Worm (Caenorhabditis elegans) whole organism, L1 larva: Measurements from ENCODE around the gene mex-5.

Experiments used
- C16A3.4 ChIP-seq: fragments of 150-350 bp; optimal IDR thresholded peaks from 2 replicates; lab custom pipeline; 2014; ENCODE audit warnings: missing biosample characterization, missing genetic modification characterization
- Y116A8C.19 ChIP-seq: sonication (generic microtip); optimal IDR thresholded peaks from 2 replicates; lab custom pipeline; 2016; ENCODE audit warnings: missing compliant biosample characterization, missing genetic modification characterization, borderline replicate concordance
- ceh-8 ChIP-seq: fragments of 200-800 bp; sonication (Bioruptor generic); optimal IDR thresholded peaks from 2 replicates; lab custom pipeline; 2018; ENCODE audit warnings: mild to moderate bottlenecking, missing genetic modification characterization, moderate library complexity, missing compliant biosample characterization
- ceh-82 ChIP-seq, 3 experiments: fragments of 150-350 bp in 1 of 3; sonication (generic microtip) in 2 of 3; optimal IDR thresholded peaks; 2 replicates each; lab custom pipeline; 2014 to 2017; ENCODE audit warnings: missing biosample characterization in 3 of 3, missing genetic modification characterization in 3 of 3
- ces-1 ChIP-seq: fragments of 150-350 bp; optimal IDR thresholded peaks from 2 replicates; lab custom pipeline; 2014; ENCODE audit warnings: missing biosample characterization, missing genetic modification reagents, missing genetic modification characterization
- dpl-1 ChIP-seq, 3 experiments: fragments of 150-350 bp in 2 of 3; sonication (generic microtip) in 1 of 3; optimal IDR thresholded peaks; 2 replicates each; lab custom pipeline; 2014 to 2017; ENCODE audit warnings: missing biosample characterization in 3 of 3, missing genetic modification characterization in 3 of 3, missing genetic modification reagents in 3 of 3
- efl-1 ChIP-seq, 4 experiments: fragments of 150-350 bp; optimal IDR thresholded peaks in 3 of 4; peaks in 1 of 4; 1 replicate in 1 of 4; 2 replicates in 3 of 4; lab custom pipeline; 2014; ENCODE audit warnings: missing biosample characterization in 2 of 4, missing genetic modification characterization in 2 of 4, missing genetic modification reagents in 2 of 4
- egl-13 ChIP-seq: sonication (generic microtip); optimal IDR thresholded peaks from 2 replicates; lab custom pipeline; 2016; ENCODE audit warnings: missing genotype, missing genetic modification reagents, missing genetic modification characterization, missing compliant biosample characterization
- elt-2 ChIP-seq: sonication (generic microtip); optimal IDR thresholded peaks from 2 replicates; lab custom pipeline; 2016; ENCODE audit warnings: missing genetic modification characterization, mild to moderate bottlenecking, inconsistent platforms, missing compliant biosample characterization, missing genetic modification reagents
- fkh-10 ChIP-seq: sonication (generic microtip); optimal IDR thresholded peaks from 2 replicates; lab custom pipeline; 2017; ENCODE audit warnings: missing biosample characterization, missing genetic modification reagents, missing genetic modification characterization
- fkh-4 ChIP-seq: sonication (generic microtip); optimal IDR thresholded peaks from 2 replicates; lab custom pipeline; 2016; ENCODE audit warnings: missing compliant biosample characterization, missing genetic modification characterization, borderline replicate concordance
- fkh-8 ChIP-seq: sonication (generic microtip); optimal IDR thresholded peaks from 2 replicates; lab custom pipeline; 2016; ENCODE audit warnings: mild to moderate bottlenecking, missing genetic modification characterization, missing compliant biosample characterization
- fos-1 ChIP-seq: fragments of 150-350 bp; optimal IDR thresholded peaks from 2 replicates; lab custom pipeline; 2014; ENCODE audit warnings: missing biosample characterization, missing genetic modification characterization
- grh-1 ChIP-seq: fragments of 200-800 bp; sonication (Bioruptor generic); IDR thresholded peaks from 2 replicates; pipeline ENCODE4 v1.3.6; 2022; ENCODE audit warnings: missing genetic modification reagents, missing genetic modification characterization, missing compliant biosample characterization
- hlh-17 ChIP-seq: fragments of 200-800 bp; sonication (Bioruptor generic); optimal IDR thresholded peaks from 2 replicates; lab custom pipeline; 2018; ENCODE audit warnings: missing genetic modification characterization, mild to moderate bottlenecking, missing compliant biosample characterization, moderate library complexity, borderline replicate concordance
- hlh-4 ChIP-seq: sonication (generic microtip); optimal IDR thresholded peaks from 2 replicates; lab custom pipeline; 2016; ENCODE audit warnings: mild to moderate bottlenecking, missing genetic modification characterization, missing compliant biosample characterization
- hpl-2 ChIP-seq: fragments of 150-350 bp; optimal IDR thresholded peaks from 2 replicates; lab custom pipeline; 2014; ENCODE audit warnings: missing biosample characterization, missing genetic modification reagents, missing genetic modification characterization
- jun-1 ChIP-seq: fragments of 150-350 bp; optimal IDR thresholded peaks from 2 replicates; lab custom pipeline; 2014; ENCODE audit warnings: missing biosample characterization, missing genetic modification reagents, missing genetic modification characterization
- lin-13 ChIP-seq: fragments of 150-350 bp; optimal IDR thresholded peaks from 2 replicates; lab custom pipeline; 2014; ENCODE audit warnings: missing biosample characterization, missing genetic modification reagents, missing genetic modification characterization
- lin-35 ChIP-seq, 2 experiments: fragments of 150-350 bp; optimal IDR thresholded peaks; 2 replicates each; lab custom pipeline; 2014; ENCODE audit warnings: missing biosample characterization in 2 of 2, missing genetic modification characterization in 2 of 2, missing genetic modification reagents in 2 of 2
- lin-39 ChIP-seq: fragments of 150-350 bp; optimal IDR thresholded peaks from 2 replicates; lab custom pipeline; 2014; ENCODE audit warnings: missing biosample characterization, missing genetic modification reagents, missing genetic modification characterization
- lir-3 ChIP-seq: sonication (generic microtip); optimal IDR thresholded peaks from 2 replicates; lab custom pipeline; 2016; ENCODE audit warnings: mild to moderate bottlenecking, missing genetic modification characterization, moderate library complexity, missing compliant biosample characterization; ENCODE audit not compliant: poor library complexity
- lsy-2 ChIP-seq, 2 experiments: fragments of 150-350 bp; optimal IDR thresholded peaks; 2 replicates each; lab custom pipeline; 2014; ENCODE audit warnings: missing biosample characterization in 2 of 2, missing genetic modification characterization in 2 of 2
- mep-1 ChIP-seq: fragments of 150-350 bp; optimal IDR thresholded peaks from 2 replicates; lab custom pipeline; 2014; ENCODE audit warnings: missing biosample characterization, missing genetic modification characterization
- nhr-11 ChIP-seq: fragments of 150-350 bp; optimal IDR thresholded peaks from 2 replicates; lab custom pipeline; 2014; ENCODE audit warnings: missing biosample characterization, missing genetic modification characterization
- nhr-19 ChIP-seq: fragments of 200-800 bp; sonication (Bioruptor generic); conservative IDR thresholded peaks from 2 replicates; pipeline ENCODE4 v1.3.6; 2022; ENCODE audit warnings: missing genetic modification characterization, missing compliant biosample characterization
- nhr-47 ChIP-seq: sonication (generic microtip); optimal IDR thresholded peaks from 2 replicates; lab custom pipeline; 2016; ENCODE audit warnings: mild to moderate bottlenecking, missing genetic modification characterization, moderate library complexity, missing compliant biosample characterization
- nhr-71 ChIP-seq: sonication (generic microtip); optimal IDR thresholded peaks from 2 replicates; lab custom pipeline; 2016; ENCODE audit warnings: mild to moderate bottlenecking, missing genetic modification characterization, moderate library complexity, missing compliant biosample characterization
- nhr-77 ChIP-seq: fragments of 150-350 bp; optimal IDR thresholded peaks from 2 replicates; lab custom pipeline; 2014; ENCODE audit warnings: missing biosample characterization, missing genetic modification characterization
- skn-1 ChIP-seq: fragments of 150-350 bp; optimal IDR thresholded peaks from 2 replicates; lab custom pipeline; 2014; ENCODE audit warnings: missing biosample characterization, missing genetic modification characterization
- snpc-4 ChIP-seq: fragments of 150-350 bp; optimal IDR thresholded peaks from 2 replicates; lab custom pipeline; 2014; ENCODE audit warnings: missing biosample characterization, missing genetic modification characterization
- snu-23 ChIP-seq: sonication (generic microtip); optimal IDR thresholded peaks from 2 replicates; lab custom pipeline; 2016; ENCODE audit warnings: missing genetic modification characterization, missing compliant biosample characterization
- sox-4 ChIP-seq: sonication (generic microtip); optimal IDR thresholded peaks from 2 replicates; lab custom pipeline; 2016; ENCODE audit warnings: missing genetic modification characterization, missing compliant biosample characterization
- swsn-7 ChIP-seq: sonication (generic microtip); optimal IDR thresholded peaks from 2 replicates; lab custom pipeline; 2016; ENCODE audit warnings: missing genetic modification characterization, missing compliant biosample characterization
- tlp-1 ChIP-seq: fragments of 150-350 bp; optimal IDR thresholded peaks from 2 replicates; lab custom pipeline; 2014; ENCODE audit warnings: missing biosample characterization, missing genetic modification characterization
- unc-130 ChIP-seq: fragments of 150-350 bp; optimal IDR thresholded peaks from 2 replicates; lab custom pipeline; 2017; ENCODE audit warnings: missing biosample characterization, missing genetic modification characterization, inconsistent platforms
- unc-86 ChIP-seq: sonication (generic microtip); optimal IDR thresholded peaks from 2 replicates; lab custom pipeline; 2016; ENCODE audit warnings: missing genetic modification characterization, missing compliant biosample characterization
- vab-15 ChIP-seq: sonication (generic microtip); optimal IDR thresholded peaks from 2 replicates; lab custom pipeline; 2017; ENCODE audit warnings: missing genotype, mild to moderate bottlenecking, missing genetic modification characterization, missing compliant biosample characterization
- xbp-1 ChIP-seq: sonication (generic microtip); optimal IDR thresholded peaks from 2 replicates; lab custom pipeline; 2016; ENCODE audit warnings: missing genetic modification characterization, missing compliant biosample characterization
- zag-1 ChIP-seq: fragments of 150-350 bp; optimal IDR thresholded peaks from 2 replicates; lab custom pipeline; 2014; ENCODE audit warnings: missing biosample characterization, missing genetic modification characterization
- ztf-11 ChIP-seq, 2 experiments: sonication (generic microtip); optimal IDR thresholded peaks; 2 replicates each; lab custom pipeline; 2016 to 2017; ENCODE audit warnings: missing genetic modification characterization in 2 of 2, missing biosample characterization in 1 of 2, missing compliant biosample characterization in 1 of 2
- ztf-4 ChIP-seq: fragments of 150-350 bp; optimal IDR thresholded peaks from 2 replicates; lab custom pipeline; 2014; ENCODE audit warnings: missing biosample characterization, missing genetic modification characterization

Gene mex-5

ce11 chrIV:13380506-13380905, 27.0 kb downstream of the mex-5 start:
- TF ChIP-seq sox-4 (no peak), efl-1 (optimal IDR thresholded peaks at IDR 0.05; lab: Kevin White, UChicago) (no peak), efl-1 (GFP tag; optimal IDR thresholded peaks at IDR 0.05 in 1 of 2; lab: Kevin White, UChicago) (peak in 1 of 2 experiments; percentile 58)
- TF ChIP-seq, all 84 proteins: peak for 1

ce11 chrIV:13381823-13382222, 28.3 kb downstream of the mex-5 start, which contains the start of gene emc-3:
TSS of gene emc-3 (minus strand) at chrIV:13381923.
- TF ChIP-seq skn-1 (no peak), hlh-17 (GFP tag; lab: Kevin White, UChicago) (no peak), zag-1 (tag; lab: Kevin White, UChicago) (no peak), snu-23 (GFP tag; lab: Kevin White, UChicago) (no peak), ztf-4 (tag; lab: Kevin White, UChicago) (no peak), elt-2 (no peak), lsy-2 (tag; optimal IDR thresholded peaks at IDR 0.05; lab: Kevin White, UChicago) (no peak), nhr-71 (no peak), unc-130 (tag; lab: Kevin White, UChicago) (no peak), lin-35 (GFP tag; optimal IDR thresholded peaks at IDR 0.05; lab: Kevin White, UChicago) (no peak)

ce11 chrIV:13383763-13384436, 30.4 kb downstream of the mex-5 start, which contains the start of gene rab-19:
TSS of gene rab-19 (minus strand) at chrIV:13384386.
- peak; percentile 1 to 23 for TF ChIP-seq lsy-2 (tag; optimal IDR thresholded peaks at IDR 0.05; lab: Kevin White, UChicago)
- TF ChIP-seq snu-23 (GFP tag; lab: Kevin White, UChicago) = peak; percentile 42
- peak; percentile 19 to 28 for TF ChIP-seq efl-1 (optimal IDR thresholded peaks at IDR 0.05; lab: Kevin White, UChicago)
- TF ChIP-seq efl-1 (GFP tag; optimal IDR thresholded peaks at IDR 0.05 in 1 of 2; lab: Kevin White, UChicago) = peak in 1 of 2 experiments; percentile 9
- peak in 1 of 2 experiments; percentile 30 for TF ChIP-seq lin-35 (GFP tag; optimal IDR thresholded peaks at IDR 0.05; lab: Kevin White, UChicago)
- TF ChIP-seq snpc-4 = no peak
- TF ChIP-seq lin-13 (GFP tag; lab: Kevin White, UChicago) = no peak
- TF ChIP-seq xbp-1 (tag; lab: Kevin White, UChicago) = peak; percentile 14
- peak; percentile 18 for TF ChIP-seq swsn-7 (tag; lab: Kevin White, UChicago)
- peak; percentile 17 for TF ChIP-seq nhr-47 (tag; lab: Kevin White, UChicago)
- no peak for TF ChIP-seq egl-13 (tag; lab: Kevin White, UChicago)
- TF ChIP-seq fkh-8 = peak; percentile 26
- TF ChIP-seq ceh-82 (tag; optimal IDR thresholded peaks at IDR 0.05; lab: Kevin White, UChicago) = peak in 2 of 3 experiments; percentile 22 to 43
- peak; percentile 27 for TF ChIP-seq nhr-71

ce11 chrIV:13386043-13386442, 32.5 kb downstream of the mex-5 start, which contains the start of the genes Y62E10A.20, Y62E10A.23 and mdt-9:
TSS of gene Y62E10A.20 (minus strand) at chrIV:13386091.
TSS of gene Y62E10A.23 (plus strand) at chrIV:13386324.
TSS of gene mdt-9 (plus strand) at chrIV:13386380.
- peak; percentile 64 for TF ChIP-seq jun-1
- TF ChIP-seq nhr-19 = peak; percentile 74
- TF ChIP-seq mep-1 = peak; percentile 67
- peak; percentile 58 for TF ChIP-seq lin-39 (tag; lab: Kevin White, UChicago)
- TF ChIP-seq unc-130 (tag; lab: Kevin White, UChicago) = peak; percentile 90
- peak; percentile 41 for TF ChIP-seq nhr-77 (tag; lab: Kevin White, UChicago)
- peak; percentile 67 for TF ChIP-seq fos-1
- no peak for TF ChIP-seq fkh-4
- TF ChIP-seq grh-1 (GFP tag; lab: Robert Waterston, UW) = 0 out of 2 replicates have a peak, but pooled peaks have one; percentile 32
- no peak for TF ChIP-seq fkh-10
- TF ChIP-seq lsy-2 (tag; optimal IDR thresholded peaks at IDR 0.05; lab: Kevin White, UChicago) = peak; percentile 81 to 91
- TF ChIP-seq tlp-1 = no peak
- peak; percentile 94 for TF ChIP-seq C16A3.4
- TF ChIP-seq vab-15 = peak; percentile 69
- TF ChIP-seq ces-1 (GFP tag; lab: Kevin White, UChicago) = no peak
- peak; percentile 65 for TF ChIP-seq lir-3 (tag; lab: Kevin White, UChicago)
- peak; percentile 69 for TF ChIP-seq unc-86 (tag; lab: Kevin White, UChicago)
- TF ChIP-seq ztf-4 (tag; lab: Kevin White, UChicago) = no peak
- peak; percentile 47 for TF ChIP-seq hpl-2 (GFP tag; lab: Kevin White, UChicago)
- TF ChIP-seq Y116A8C.19 (tag; lab: Kevin White, UChicago) = no peak
- TF ChIP-seq ceh-8 = no peak
- TF ChIP-seq snpc-4 = peak; percentile 28
- peak; percentile 63 to 76 (median 75) for TF ChIP-seq dpl-1 (GFP tag; optimal IDR thresholded peaks at IDR 0.05; lab: Kevin White, UChicago)
- TF ChIP-seq fkh-8 = peak; percentile 77
- TF ChIP-seq hlh-4 (tag; lab: Kevin White, UChicago) = no peak
- TF ChIP-seq ztf-11 (tag; optimal IDR thresholded peaks at IDR 0.05; lab: Kevin White, UChicago) = peak in 1 of 2 experiments; percentile 47
- peak; percentile 84 for TF ChIP-seq nhr-47 (tag; lab: Kevin White, UChicago)
- no peak for TF ChIP-seq nhr-11
- TF ChIP-seq efl-1 (optimal IDR thresholded peaks at IDR 0.05; lab: Kevin White, UChicago) = peak; percentile 75 to 76
- TF ChIP-seq efl-1 (GFP tag; optimal IDR thresholded peaks at IDR 0.05 in 1 of 2; lab: Kevin White, UChicago) = peak; percentile 70 to 97
